Worm (Caenorhabditis elegans) whole organism, L4/young adult: ENCODE measurements around the gene npr-36.
A peak's percentile ranks its signal among the peaks of the same experiment; 100 is the strongest.
"Not testable (repeated sequence)": the region's sequence is repeated elsewhere in the genome, so short reads cannot be mapped to it uniquely, and the experiment has no call there.

Source experiments
- W03F9.2 ChIP-seq: fragments of 150-350 bp; optimal IDR thresholded peaks from 2 replicates; lab custom pipeline; 2014; ENCODE audit warnings: missing biosample characterization, missing genetic modification characterization
- dao-5 ChIP-seq: sonication (generic microtip); optimal IDR thresholded peaks from 2 replicates; lab custom pipeline; 2016; ENCODE audit warnings: missing genotype, missing genetic modification characterization, moderate library complexity, missing compliant biosample characterization
- him-1 ChIP-seq: sonication (generic microtip); optimal IDR thresholded peaks from 2 replicates; lab custom pipeline; 2016; ENCODE audit warnings: missing genotype, missing genetic modification reagents, missing genetic modification characterization, missing compliant biosample characterization

Gene npr-36

DNA sequence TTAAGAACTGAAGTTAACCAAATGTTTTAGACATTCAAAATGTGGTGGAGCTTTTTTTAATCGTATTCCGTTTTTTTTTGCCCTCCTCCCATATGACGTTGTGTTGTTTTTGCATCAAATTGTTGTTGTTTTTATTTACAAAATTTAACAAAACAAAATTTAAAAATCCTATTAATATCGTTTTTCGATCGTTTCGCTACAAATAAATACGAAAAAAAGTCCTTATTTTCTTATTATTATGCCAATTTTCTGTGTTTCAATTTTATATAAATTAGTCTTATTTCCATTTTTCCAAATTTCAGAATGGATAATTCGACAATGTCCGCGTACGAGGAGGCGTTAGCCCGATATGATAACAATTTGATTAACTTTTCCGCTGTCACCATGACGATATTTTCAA is at the start of gene npr-36:
Gene npr-36 (plus strand): TSS at position 301 of the 400 bp plus-strand sequence.
- TF ChIP-seq him-1 (tag; lab: Kevin White, UChicago) (no peak), dao-5 (no peak), W03F9.2 (tag; lab: Kevin White, UChicago) (no peak)

DNA sequence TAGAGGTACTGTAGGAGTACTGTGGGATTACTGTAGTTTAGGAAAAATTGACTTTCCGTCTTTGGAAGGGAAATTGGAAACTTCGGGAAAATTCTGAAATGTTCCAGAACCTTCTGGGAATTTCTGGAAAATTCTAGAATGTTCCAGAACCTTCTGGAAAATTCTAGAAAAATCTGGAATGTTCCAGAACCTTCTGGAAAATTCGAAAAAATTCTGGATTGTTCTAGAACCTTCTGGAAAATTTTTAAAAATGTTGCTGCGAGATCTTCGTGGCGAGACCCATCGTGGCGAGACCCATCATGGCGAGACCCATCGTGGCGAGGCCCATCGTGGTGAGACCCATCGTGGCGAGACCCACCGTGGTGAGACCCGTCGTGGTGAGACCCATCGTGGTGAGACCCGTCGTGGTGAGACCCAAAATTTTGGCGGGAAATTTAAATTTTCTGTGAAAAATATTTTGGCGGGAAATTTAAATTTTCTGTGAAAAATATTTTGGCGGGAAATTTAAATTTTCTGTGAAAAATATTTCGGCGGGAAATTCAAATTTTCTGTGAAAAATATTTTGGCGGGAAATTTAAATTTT is 48.7 kb upstream of the npr-36 start, which contains the start of gene C53C11.4:
Gene C53C11.4 (plus strand): TSS at position 179 of the 583 bp plus-strand sequence.
- not testable (repeated sequence) for TF ChIP-seq him-1 (tag; lab: Kevin White, UChicago); dao-5; W03F9.2 (tag; lab: Kevin White, UChicago)

DNA sequence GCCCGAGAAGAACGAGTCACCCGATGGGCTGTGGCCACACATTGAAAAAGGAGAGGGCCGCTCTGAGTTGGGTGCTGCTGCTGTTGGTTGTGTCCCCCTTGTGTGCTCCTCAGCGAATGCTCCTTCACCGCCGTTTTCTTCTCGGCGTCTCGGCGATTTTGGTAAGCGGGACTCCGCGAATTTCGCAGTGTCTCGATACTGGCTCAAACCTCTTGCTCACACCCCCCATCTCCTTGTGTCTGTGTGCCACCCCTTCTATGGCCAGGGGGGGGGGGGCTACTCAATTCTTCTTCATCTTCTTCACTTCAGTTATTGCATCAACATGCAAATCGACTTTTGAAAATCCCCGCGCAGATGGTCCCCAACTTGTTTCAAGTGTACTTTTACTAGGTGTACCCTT is 44.6 kb upstream of the npr-36 start:
- TF ChIP-seq him-1 (tag; lab: Kevin White, UChicago) (peak; percentile 64), W03F9.2 (tag; lab: Kevin White, UChicago) (no peak)

ce11 chrX:17318284-17318683 is 41.3 kb upstream of the npr-36 start, which contains the start of gene ptr-5:
Gene ptr-5, plus strand, starts transcription at chrX:17318584.
- TF ChIP-seq W03F9.2 (tag; lab: Kevin White, UChicago) (no peak), him-1 (tag; lab: Kevin White, UChicago) (no peak), dao-5 (no peak)

ce11 chrX:17320572-17320971 is 39.0 kb upstream of the npr-36 start:
- TF ChIP-seq him-1 (tag; lab: Kevin White, UChicago) (no peak), W03F9.2 (tag; lab: Kevin White, UChicago) (no peak), dao-5 (no peak)

ce11 chrX:17324954-17325353 is 34.6 kb upstream of the npr-36 start:
- TF ChIP-seq him-1 (tag; lab: Kevin White, UChicago) (no peak), W03F9.2 (tag; lab: Kevin White, UChicago) (no peak), dao-5 (no peak)

DNA sequence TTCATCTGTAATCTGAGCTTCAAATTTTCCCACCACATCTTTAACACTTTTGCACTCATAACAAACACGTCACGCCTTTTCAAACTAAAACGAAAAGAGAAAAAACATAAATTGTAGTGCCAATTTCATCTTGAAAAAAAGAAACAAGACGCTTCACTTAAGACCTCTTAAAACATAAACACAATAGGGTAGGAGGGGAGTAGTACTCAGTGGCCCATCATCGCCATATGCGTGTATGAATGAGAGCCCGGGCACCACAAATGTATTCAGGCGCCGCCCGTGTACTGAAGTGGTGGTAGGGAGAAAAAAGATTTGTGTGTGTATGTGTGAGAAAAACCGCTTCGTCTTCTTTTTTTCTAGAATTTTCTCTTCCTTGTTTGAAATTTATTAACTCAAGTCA is 32.3 kb upstream of the npr-36 start:
- TF ChIP-seq him-1 (tag; lab: Kevin White, UChicago) (no peak), W03F9.2 (tag; lab: Kevin White, UChicago) (no peak), dao-5 (no peak)

- no peak for TF ChIP-seq him-1 (tag; lab: Kevin White, UChicago)
These were observed 30.5 kb upstream of the npr-36 start for ce11 chrX:17329075-17329474.

- no peak for TF ChIP-seq dao-5
These were observed 29.0 kb upstream of the npr-36 start for ce11 chrX:17330574-17330973.

ce11 chrX:17333752-17334151 is 25.8 kb upstream of the npr-36 start, which contains the start of gene C53C11.5:
Gene C53C11.5, plus strand, starts transcription at chrX:17334052.
- no peak for TF ChIP-seq him-1 (tag; lab: Kevin White, UChicago)
- TF ChIP-seq dao-5, result no peak
- TF ChIP-seq W03F9.2 (tag; lab: Kevin White, UChicago), result no peak

DNA sequence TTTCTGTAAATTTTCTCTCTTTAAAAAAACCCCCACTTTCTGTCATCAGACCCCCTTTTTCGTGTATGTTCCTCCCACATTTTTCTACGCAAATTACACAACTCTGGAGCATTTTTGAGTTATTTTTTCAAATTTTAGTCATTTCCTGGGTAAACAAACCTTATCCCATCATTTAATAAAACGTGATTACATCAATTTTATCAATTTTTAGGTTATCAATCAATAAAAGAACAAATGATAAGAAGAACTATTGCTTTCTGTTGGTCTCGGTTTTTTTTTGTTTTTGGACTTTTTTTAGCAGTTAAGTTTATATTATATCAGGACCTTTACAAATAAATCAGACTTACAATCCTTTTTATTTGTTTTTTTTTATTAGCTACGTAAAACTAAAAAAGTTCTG is 23.2 kb upstream of the npr-36 start, which contains the start of gene C53C11.2:
Gene C53C11.2 (plus strand): TSS at position 284 of the 400 bp plus-strand sequence.
- no peak for TF ChIP-seq W03F9.2 (tag; lab: Kevin White, UChicago)
- TF ChIP-seq him-1 (tag; lab: Kevin White, UChicago), result no peak
- TF ChIP-seq dao-5, result no peak

- TF ChIP-seq dao-5 (no peak), him-1 (tag; lab: Kevin White, UChicago) (no peak), W03F9.2 (tag; lab: Kevin White, UChicago) (no peak)
These were observed 20.6 kb upstream of the npr-36 start for ce11 chrX:17338944-17339343.

ce11 chrX:17340484-17340883 is 19.1 kb upstream of the npr-36 start, which contains the start of gene C53C11.1:
Gene C53C11.1, plus strand, starts transcription at chrX:17340784.
- TF ChIP-seq him-1 (tag; lab: Kevin White, UChicago) (no peak), dao-5 (no peak), W03F9.2 (tag; lab: Kevin White, UChicago) (no peak)

DNA sequence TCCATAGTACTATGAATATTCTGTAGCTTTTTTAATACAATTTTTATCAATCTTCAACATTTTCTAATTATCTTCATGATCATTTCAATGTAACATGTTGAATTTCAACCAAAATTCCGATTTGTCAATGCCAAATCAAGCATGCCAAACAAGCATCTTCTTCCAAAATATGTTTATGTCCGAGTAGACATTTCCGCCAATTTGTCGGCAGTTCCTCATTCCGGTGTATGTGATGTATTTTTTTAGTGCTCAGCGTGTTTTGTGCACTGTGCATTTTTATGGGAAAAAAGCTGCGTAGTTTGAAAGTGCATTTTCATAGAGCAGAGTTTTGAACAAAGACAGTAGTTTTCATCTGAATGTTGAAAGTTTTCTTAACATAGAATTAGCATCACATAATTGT is 10.1 kb upstream of the npr-36 start:
- no peak for TF ChIP-seq him-1 (tag; lab: Kevin White, UChicago)
- no peak for TF ChIP-seq dao-5
- TF ChIP-seq W03F9.2 (tag; lab: Kevin White, UChicago), result no peak

DNA sequence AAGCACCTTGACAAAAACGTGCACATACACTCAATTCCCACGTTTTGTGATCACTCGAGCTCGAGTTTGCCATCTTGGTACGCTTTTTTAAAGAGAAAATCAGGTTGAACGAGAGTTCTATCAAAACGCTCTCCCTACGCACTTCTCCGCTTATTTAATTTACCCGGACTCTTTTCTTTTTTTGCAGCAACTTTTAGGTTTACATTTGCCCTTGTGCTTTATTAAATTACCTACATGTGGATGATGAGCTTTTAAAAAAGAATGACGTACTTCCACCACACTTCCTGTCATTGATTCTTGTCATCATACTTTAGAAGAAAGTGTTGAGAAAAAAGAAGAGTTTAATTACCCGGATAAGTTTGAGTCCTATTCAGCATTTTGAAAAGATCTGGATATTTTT is 7.5 kb upstream of the npr-36 start:
- TF ChIP-seq W03F9.2 (tag; lab: Kevin White, UChicago) (no peak), dao-5 (no peak), him-1 (tag; lab: Kevin White, UChicago) (no peak)
